Fruit fly (Drosophila melanogaster): Measurements from ENCODE around the gene fal.
A peak's percentile ranks its signal among the peaks of the same experiment; 100 is the strongest.

Gene fal

DNA sequence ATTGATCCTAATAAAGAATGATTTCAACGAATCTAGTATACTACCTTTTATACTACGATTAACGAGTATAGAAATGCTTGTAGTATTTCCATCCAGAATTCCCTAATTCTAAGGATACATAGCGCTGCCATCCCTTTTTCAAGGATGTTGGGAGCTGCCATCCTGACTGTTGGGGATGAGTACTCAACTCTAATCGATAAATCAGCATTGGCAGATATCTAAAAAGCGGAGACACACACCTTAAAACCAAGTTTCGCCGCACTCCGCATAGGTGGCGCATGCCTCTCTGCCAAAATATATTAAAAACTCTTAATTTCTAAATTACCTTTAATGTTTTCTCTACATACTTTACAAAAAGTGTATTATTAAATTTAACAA lies at the start of gene fal:
fal (plus strand) TSS at position 330 of the 378 bp plus-strand sequence.
- TF ChIP-seq CG9948 (tag; optimal IDR thresholded peaks at IDR 0.05) (no peak), CG4496 (GFP tag; IDR thresholded peaks at IDR 0.05) (no peak), CG14655 (GFP tag; optimal IDR thresholded peaks at IDR 0.05) (no peak), CG8301 (tag; optimal IDR thresholded peaks at IDR 0.05) (no peak), Pif1B (GFP tag; optimal IDR thresholded peaks at IDR 0.05) (no peak), rn (GFP tag; IDR thresholded peaks at IDR 0.05) (no peak), Pif1A (GFP tag; optimal IDR thresholded peaks at IDR 0.05) (no peak), gl (tag; optimal IDR thresholded peaks at IDR 0.05) (no peak)

DNA sequence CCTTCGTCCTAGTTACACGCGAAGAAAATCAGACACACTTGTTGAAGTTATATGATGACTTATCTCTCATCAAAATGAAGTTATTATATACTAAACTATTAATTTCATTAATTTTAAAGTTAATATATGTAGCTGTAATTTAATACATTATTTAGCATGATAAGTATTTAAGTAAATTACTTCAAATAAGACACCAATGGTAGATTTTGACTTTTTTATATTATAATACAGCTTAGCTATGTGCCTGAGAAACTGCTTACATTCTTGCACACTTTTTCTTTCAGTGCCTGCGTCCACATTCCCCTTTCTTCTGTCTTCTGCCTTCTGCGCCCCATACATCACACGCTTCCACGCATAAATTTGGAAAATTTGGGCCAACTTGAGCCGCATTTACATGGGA lies 42.7 kb upstream of the fal start:
- TF ChIP-seq CG10348 (GFP tag; IDR thresholded peaks at IDR 0.05) (no peak), rn (GFP tag; IDR thresholded peaks at IDR 0.05) (no peak), CG32121 (GFP tag; IDR thresholded peaks at IDR 0.05) (no peak), CG8301 (tag; optimal IDR thresholded peaks at IDR 0.05) (no peak), D1 (tag; optimal IDR thresholded peaks at IDR 0.05) (no peak), CG17806 (tag; optimal IDR thresholded peaks at IDR 0.05) (no peak), CG4496 (GFP tag; IDR thresholded peaks at IDR 0.05) (no peak), CG8159 (tag; optimal IDR thresholded peaks at IDR 0.05) (no peak), Snoo (tag; optimal IDR thresholded peaks at IDR 0.05) (no peak), CG12605 (GFP tag; IDR thresholded peaks at IDR 0.05) (no peak), Pif1A (GFP tag; optimal IDR thresholded peaks at IDR 0.05) (no peak), Pif1B (GFP tag; optimal IDR thresholded peaks at IDR 0.05) (no peak), Ets98B (GFP tag; IDR thresholded peaks at IDR 0.05) (no peak), CG34367 (tag; optimal IDR thresholded peaks at IDR 0.05) (no peak), CG14655 (GFP tag; optimal IDR thresholded peaks at IDR 0.05) (no peak), gl (tag; optimal IDR thresholded peaks at IDR 0.05) (no peak)

DNA sequence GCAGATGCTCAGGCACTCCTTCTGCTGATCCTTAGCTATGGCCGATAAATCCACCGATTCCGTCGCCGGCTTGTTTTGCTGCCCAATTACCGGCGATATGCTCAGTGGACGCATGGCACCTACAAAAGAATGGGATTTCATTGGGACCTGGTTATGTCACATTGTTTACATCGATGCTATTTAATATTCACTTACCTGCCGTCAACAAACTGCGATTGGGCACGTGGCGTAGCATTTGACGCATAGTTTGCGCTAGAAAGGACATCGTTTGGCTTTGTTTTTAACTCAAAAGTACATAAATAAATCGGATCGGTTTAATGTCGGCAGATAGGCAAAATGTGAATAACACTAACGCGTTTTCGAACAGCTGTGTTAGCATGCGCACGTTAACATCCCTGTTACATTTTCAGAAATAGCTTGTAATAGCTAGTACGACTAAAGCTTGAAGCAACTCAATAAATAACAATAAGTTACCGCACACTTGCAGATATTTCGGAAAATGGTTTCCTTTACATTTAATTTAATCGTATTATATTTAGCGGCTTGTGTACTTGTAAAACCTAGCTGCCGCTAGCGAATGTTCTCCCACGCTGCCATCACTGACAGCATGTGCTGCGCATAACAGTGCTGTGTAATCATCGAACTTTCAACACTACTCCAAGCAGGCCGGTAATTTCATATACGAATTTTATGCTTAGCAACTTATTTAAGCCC lies 39.5 kb upstream of the fal start, which contains the start of the genes mRpL21 and rept:
mRpL21 (minus strand) TSS at position 347 of the 714 bp plus-strand sequence.
rept (plus strand) TSS at position 626 of the 714 bp plus-strand sequence.
- TF ChIP-seq gl (tag; optimal IDR thresholded peaks at IDR 0.05) (no peak), CG8159 (tag; optimal IDR thresholded peaks at IDR 0.05) (no peak), EcR (GFP tag; optimal IDR thresholded peaks at IDR 0.05) (no peak), CG12605 (GFP tag; IDR thresholded peaks at IDR 0.05) (no peak), Snoo (tag; optimal IDR thresholded peaks at IDR 0.05) (peak; percentile 34), Pif1B (GFP tag; optimal IDR thresholded peaks at IDR 0.05) (no peak), CG8301 (tag; optimal IDR thresholded peaks at IDR 0.05) (no peak), CG9948 (tag; optimal IDR thresholded peaks at IDR 0.05) (no peak), CG17806 (tag; optimal IDR thresholded peaks at IDR 0.05) (peak; percentile 13), Ets98B (GFP tag; IDR thresholded peaks at IDR 0.05) (no peak; the same call in 1 of the 2 replicates), CG14655 (GFP tag; optimal IDR thresholded peaks at IDR 0.05) (no peak), D1 (tag; optimal IDR thresholded peaks at IDR 0.05) (peak; percentile 24), CG34367 (tag; optimal IDR thresholded peaks at IDR 0.05) (peak; percentile 20), CG15710 (tag; optimal IDR thresholded peaks at IDR 0.05) (peak; percentile 56), CG13204 (GFP tag; optimal IDR thresholded peaks at IDR 0.05) (no peak), CG10348 (GFP tag; IDR thresholded peaks at IDR 0.05) (no peak), CG32121 (GFP tag; IDR thresholded peaks at IDR 0.05) (no peak), fd96Ca (GFP tag; IDR thresholded peaks at IDR 0.05) (no peak), Pif1A (GFP tag; optimal IDR thresholded peaks at IDR 0.05) (no peak), rn (GFP tag; IDR thresholded peaks at IDR 0.05) (no peak), CG4496 (GFP tag; IDR thresholded peaks at IDR 0.05) (peak; percentile 55; the same call in 2 of the 3 replicates)

DNA sequence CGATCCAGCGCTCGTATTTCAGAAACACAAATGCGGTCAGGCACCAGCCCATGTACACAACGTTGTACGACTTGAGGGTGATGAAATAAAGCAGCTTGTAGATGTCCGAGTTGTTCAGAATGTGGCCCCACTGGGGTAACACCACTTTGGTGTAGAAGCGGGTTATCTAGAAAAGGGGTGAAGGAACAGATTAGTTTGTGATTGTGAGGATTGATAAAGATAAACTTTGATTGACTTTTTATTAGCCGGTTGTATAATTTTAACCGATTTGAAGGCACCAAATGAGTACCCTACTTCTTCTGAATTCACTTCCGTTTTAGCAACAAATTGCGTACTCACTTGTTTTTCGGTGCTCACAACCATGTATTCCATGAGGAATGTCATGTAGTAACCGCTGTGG lies 36.2 kb upstream of the fal start:
- TF ChIP-seq EcR (GFP tag; optimal IDR thresholded peaks at IDR 0.05) = no peak
- TF ChIP-seq D1 (tag; optimal IDR thresholded peaks at IDR 0.05) = no peak
- no peak for TF ChIP-seq CG34367 (tag; optimal IDR thresholded peaks at IDR 0.05)
- TF ChIP-seq CG32121 (GFP tag; IDR thresholded peaks at IDR 0.05) = no peak
- no peak for TF ChIP-seq fd96Ca (GFP tag; IDR thresholded peaks at IDR 0.05)
- no peak for TF ChIP-seq CG10348 (GFP tag; IDR thresholded peaks at IDR 0.05)
- TF ChIP-seq CG12605 (GFP tag; IDR thresholded peaks at IDR 0.05) = no peak
- TF ChIP-seq CG4496 (GFP tag; IDR thresholded peaks at IDR 0.05) = no peak
- TF ChIP-seq CG14655 (GFP tag; optimal IDR thresholded peaks at IDR 0.05) = no peak
- no peak for TF ChIP-seq CG13204 (GFP tag; optimal IDR thresholded peaks at IDR 0.05)
- TF ChIP-seq Pif1A (GFP tag; optimal IDR thresholded peaks at IDR 0.05) = no peak
- TF ChIP-seq Pif1B (GFP tag; optimal IDR thresholded peaks at IDR 0.05) = no peak

DNA sequence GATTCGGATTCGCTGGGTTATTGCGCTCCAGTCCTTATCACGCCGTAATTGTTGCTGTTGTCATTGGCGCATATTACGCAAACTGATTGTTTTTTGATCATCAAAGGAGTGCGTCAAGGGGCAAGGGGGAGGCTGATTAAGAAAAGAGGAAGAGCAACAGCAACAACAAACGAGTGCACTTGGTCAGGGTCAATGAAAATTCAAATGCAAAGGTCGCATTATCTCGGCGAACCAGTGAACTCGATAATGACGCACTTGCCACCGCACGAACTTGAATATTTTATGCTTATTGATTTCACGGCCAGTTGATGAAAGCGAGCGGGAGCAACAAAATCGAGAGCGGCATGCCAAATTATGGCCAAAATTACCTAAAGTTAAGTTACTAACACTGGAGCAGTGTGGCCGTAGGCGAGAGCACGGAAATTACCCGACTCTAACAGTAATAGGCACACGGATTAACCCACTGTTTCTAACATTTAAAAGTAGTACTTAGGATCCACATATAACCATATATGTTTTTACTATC lies 34.0 kb upstream of the fal start, which contains the start of gene nes:
nes (minus strand) TSS at position 402 of the 526 bp plus-strand sequence.
- peak; percentile 12 for TF ChIP-seq Snoo (tag; optimal IDR thresholded peaks at IDR 0.05)
- TF ChIP-seq CG8159 (tag; optimal IDR thresholded peaks at IDR 0.05) = no peak
- peak; percentile 96 for TF ChIP-seq EcR (GFP tag; optimal IDR thresholded peaks at IDR 0.05)

- TF ChIP-seq CG13204 (GFP tag; optimal IDR thresholded peaks at IDR 0.05) (no peak), fd96Ca (GFP tag; IDR thresholded peaks at IDR 0.05) (peak; percentile 50; the same call in 1 of the 3 replicates), CG4496 (GFP tag; IDR thresholded peaks at IDR 0.05) (0 out of 3 replicates have a peak, but pooled peaks have one; percentile 34)
Observed at dm6 chr3L:19261213-19261612, 33.2 kb upstream of the fal start, which contains the start of gene Bet1. TSS of gene Bet1 (plus strand) at chr3L:19261394.

Measured in whole organism, pupa.